Fruit fly (Drosophila melanogaster): ENCODE measurements around the gene CG43924.
A peak's percentile ranks its signal among the peaks of the same experiment; 100 is the strongest.

The CG43924 gene

DNA sequence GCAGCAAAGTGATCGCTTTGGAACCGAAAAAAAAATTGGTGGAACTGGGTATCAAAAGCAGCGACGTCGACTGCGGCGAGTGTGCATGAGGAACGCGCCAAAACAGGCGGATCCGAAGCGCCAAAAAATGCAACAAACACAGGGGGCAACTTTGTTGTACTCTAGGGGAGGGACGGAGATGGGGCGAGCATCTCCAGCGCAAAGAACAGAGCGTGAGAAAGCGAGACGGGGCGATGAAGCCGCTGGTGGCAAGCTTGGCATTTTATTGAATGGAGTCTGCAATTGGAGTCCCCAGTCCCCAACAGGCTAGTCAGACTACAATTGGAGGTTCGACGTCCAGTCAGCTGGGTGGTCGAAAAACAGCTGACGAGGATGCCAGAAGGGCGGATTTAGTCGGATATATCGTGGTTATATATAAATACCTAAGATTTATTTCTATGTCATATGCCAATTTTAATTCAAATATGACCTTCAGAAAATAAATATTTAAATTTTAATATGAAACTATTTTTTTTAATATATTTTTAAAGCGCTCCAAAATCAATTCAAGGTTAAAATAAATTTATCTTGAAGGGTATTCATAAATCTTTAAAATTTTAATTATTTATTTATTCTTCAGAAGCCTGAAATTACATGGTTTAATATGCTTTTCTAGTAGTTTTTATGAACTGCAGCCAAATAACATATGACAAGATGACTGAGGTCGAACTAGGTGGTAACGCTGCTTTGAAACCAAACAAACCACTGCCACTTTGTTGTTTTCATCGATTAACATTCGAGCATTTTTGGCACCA, 35.9 kb upstream of the CG43924 start (continued):
- TF ChIP-seq CkIIα-i1 (GFP tag; IDR thresholded peaks at IDR 0.05) (no peak), Rx (GFP tag; IDR thresholded peaks at IDR 0.05) (peak; percentile 54), PHDP (tag; optimal IDR thresholded peaks at IDR 0.05) (peak; percentile 91), toy (GFP tag; IDR thresholded peaks at IDR 0.05) (peak; percentile 51; the same call in 1 of the 2 replicates), Oli (tag; optimal IDR thresholded peaks at IDR 0.05) (peak; percentile 93), dmrt11E (tag; optimal IDR thresholded peaks at IDR 0.05) (peak; percentile 97), CG1647 (GFP tag; optimal IDR thresholded peaks at IDR 0.05) (peak; percentile 17), phol (tag; optimal IDR thresholded peaks at IDR 0.05) (peak; percentile 96), CG17802 (tag; optimal IDR thresholded peaks at IDR 0.05) (peak; percentile 32), CG9876 (GFP tag; optimal IDR thresholded peaks at IDR 0.05) (no peak), Awh (GFP tag; IDR thresholded peaks at IDR 0.05) (peak; percentile 83), CG2875 (GFP tag; optimal IDR thresholded peaks at IDR 0.05) (peak; percentile 86), E2f2 (GFP tag; IDR thresholded peaks at IDR 0.05) (peak; percentile 54; the same call in 1 of the 2 replicates), wek (GFP tag; optimal IDR thresholded peaks at IDR 0.05) (no peak), CG4730 (GFP tag; IDR thresholded peaks at IDR 0.05) (peak; percentile 70), onecut (GFP tag; IDR thresholded peaks at IDR 0.05) (peak; percentile 52), aop (GFP tag; IDR thresholded peaks at IDR 0.05) (peak; percentile 51; the same call in 1 of the 2 replicates), CG12659 (GFP tag; optimal IDR thresholded peaks at IDR 0.05) (peak; percentile 96), dmrt99B (tag; optimal IDR thresholded peaks at IDR 0.05) (peak; percentile 93), CG2120 (GFP tag; optimal IDR thresholded peaks at IDR 0.05) (peak; percentile 57), CG10321 (GFP tag; IDR thresholded peaks at IDR 0.05) (no peak), Kr (GFP tag; optimal IDR thresholded peaks at IDR 0.05) (peak; percentile 37), CG14014 (GFP tag; IDR thresholded peaks at IDR 0.05) (peak; percentile 62; the same call in 1 of the 2 replicates), CG11247 (GFP tag; IDR thresholded peaks at IDR 0.05) (peak; percentile 72; the same call in 1 of the 2 replicates), CG1603 (tag; optimal IDR thresholded peaks at IDR 0.05) (peak; percentile 6), CG7271 (tag; optimal IDR thresholded peaks at IDR 0.05) (peak; percentile 81), Abd-B (GFP tag; optimal IDR thresholded peaks at IDR 0.05) (peak; percentile 91), gfzf (GFP tag; optimal IDR thresholded peaks at IDR 0.05) (no peak), CG13123 (GFP tag; optimal IDR thresholded peaks at IDR 0.05) (peak; percentile 77), Atf3 (GFP tag; optimal IDR thresholded peaks at IDR 0.05) (no peak), CG8924 (tag; optimal IDR thresholded peaks at IDR 0.05) (peak; percentile 96), CG7839 (tag; optimal IDR thresholded peaks at IDR 0.05) (peak; percentile 95), CG10209 (GFP tag; optimal IDR thresholded peaks at IDR 0.05) (peak; percentile 91), Xbp1 (GFP tag; optimal IDR thresholded peaks at IDR 0.05) (peak; percentile 87), ab (GFP tag; optimal IDR thresholded peaks at IDR 0.05) (no peak), klu (GFP tag; IDR thresholded peaks at IDR 0.05) (peak; percentile 75; the same call in 1 of the 2 replicates), slp2 (GFP tag; optimal IDR thresholded peaks at IDR 0.05) (peak; percentile 5), lola (GFP tag; optimal IDR thresholded peaks at IDR 0.05) (peak in 1 of 3 experiments; percentile 98), CG17328 (GFP tag; IDR thresholded peaks at IDR 0.05) (peak; percentile 74), CG2116 (GFP tag; optimal IDR thresholded peaks at IDR 0.05) (peak; percentile 66), Bgb (GFP tag; IDR thresholded peaks at IDR 0.05; ENCODE audit: partially characterized antibody) (no peak), nerfin-1 (tag; optimal IDR thresholded peaks at IDR 0.05) (peak; percentile 92), en (GFP tag; optimal IDR thresholded peaks at IDR 0.05) (no peak), CG31441 (GFP tag; IDR thresholded peaks at IDR 0.05) (peak; percentile 98), CG10431 (GFP tag; optimal IDR thresholded peaks at IDR 0.05) (peak; percentile 83), CG7963 (GFP tag; IDR thresholded peaks at IDR 0.05; ENCODE audit: partially characterized antibody) (no peak), row (GFP tag; IDR thresholded peaks at IDR 0.05) (peak; percentile 89), CG3281 (GFP tag; optimal IDR thresholded peaks at IDR 0.05) (peak; percentile 93)

Data from whole organism, embryonic.